Fruit fly (Drosophila melanogaster) whole organism, embryonic: Measurements from ENCODE around the gene ZnT86D.

ENCODE experiments used
- Abd-B ChIP-seq: fragments of 200-800 bp; sonication (Bioruptor generic); optimal IDR thresholded peaks from 2 replicates; lab custom pipeline; 2018; ENCODE audit warnings: missing biosample characterization, mild to moderate bottlenecking, missing genetic modification characterization, moderate library complexity
- Aef1 ChIP-seq: fragments of 200-800 bp; sonication (Bioruptor generic); IDR thresholded peaks from 3 replicates; pipeline ENCODE4 v1.3.6; 2022; ENCODE audit warnings: missing biosample characterization, missing genetic modification characterization
- Bdp1 ChIP-seq: fragments of 200-800 bp; sonication (Bioruptor generic); optimal IDR thresholded peaks from 3 replicates; lab custom pipeline; 2016; ENCODE audit warnings: missing biosample characterization, missing genetic modification characterization
- CG11247 ChIP-seq: fragments of 200-800 bp; sonication (Bioruptor generic); IDR thresholded peaks from 2 replicates; pipeline ENCODE4 v1.3.6; 2022; ENCODE audit warnings: missing biosample characterization, missing genetic modification characterization
- CG11456 ChIP-seq: fragments of 200-800 bp; sonication (Bioruptor generic); IDR thresholded peaks from 3 replicates; pipeline ENCODE4 v1.3.6; 2022; ENCODE audit warnings: missing biosample characterization, missing genetic modification characterization
- CG12104 ChIP-seq: fragments of 200-800 bp; sonication (Bioruptor generic); optimal IDR thresholded peaks from 3 replicates; lab custom pipeline; 2016; ENCODE audit warnings: missing biosample characterization, missing genetic modification characterization
- CG12391 ChIP-seq: fragments of 200-800 bp; sonication (Bioruptor generic); optimal IDR thresholded peaks from 3 replicates; lab custom pipeline; 2018; ENCODE audit warnings: missing biosample characterization, mild to moderate bottlenecking, missing genetic modification characterization, moderate library complexity
- CG14965 ChIP-seq: fragments of 200-800 bp; sonication (Bioruptor generic); optimal IDR thresholded peaks from 2 replicates; lab custom pipeline; 2016; ENCODE audit warnings: missing biosample characterization, missing genetic modification characterization, borderline replicate concordance
- CG15479 ChIP-seq: fragments of 200-800 bp; sonication (Bioruptor generic); optimal IDR thresholded peaks from 3 replicates; lab custom pipeline; 2019; ENCODE audit warnings: missing biosample characterization, mild to moderate bottlenecking, missing genetic modification characterization, moderate library complexity
- CG15514 ChIP-seq: fragments of 200-800 bp; sonication (Bioruptor generic); optimal IDR thresholded peaks from 3 replicates; lab custom pipeline; 2017; ENCODE audit warnings: missing biosample characterization, missing genetic modification characterization, mild to moderate bottlenecking, moderate library complexity, missing genetic modification reagents
- CG1603 ChIP-seq: fragments of 200-800 bp; sonication (Bioruptor generic); optimal IDR thresholded peaks from 2 replicates; lab custom pipeline; 2019; ENCODE audit warnings: missing biosample characterization, mild to moderate bottlenecking, missing genetic modification characterization, moderate library complexity
- CG17912 ChIP-seq: fragments of 200-800 bp; sonication (Bioruptor generic); optimal IDR thresholded peaks from 2 replicates; lab custom pipeline; 2018; ENCODE audit warnings: missing biosample characterization, mild to moderate bottlenecking, missing genetic modification characterization
- CG1792 ChIP-seq: fragments of 200-800 bp; sonication (Bioruptor generic); optimal IDR thresholded peaks from 2 replicates; lab custom pipeline; 2016; ENCODE audit warnings: missing biosample characterization, missing genetic modification characterization
- CG2116 ChIP-seq: fragments of 200-800 bp; sonication (Bioruptor generic); optimal IDR thresholded peaks from 3 replicates; lab custom pipeline; 2018; ENCODE audit warnings: missing biosample characterization, mild to moderate bottlenecking, missing genetic modification characterization
- CG2875 ChIP-seq: fragments of 200-800 bp; sonication (Bioruptor generic); optimal IDR thresholded peaks from 2 replicates; lab custom pipeline; 2017; ENCODE audit warnings: missing biosample characterization, mild to moderate bottlenecking, missing genetic modification characterization, missing genetic modification reagents
- CG3065 ChIP-seq: fragments of 200-800 bp; sonication (Bioruptor generic); optimal IDR thresholded peaks from 2 replicates; lab custom pipeline; 2016; ENCODE audit warnings: missing biosample characterization, missing genetic modification characterization
- CG33557 ChIP-seq: fragments of 200-800 bp; sonication (Bioruptor generic); optimal IDR thresholded peaks from 2 replicates; lab custom pipeline; 2019; ENCODE audit warnings: missing biosample characterization, mild to moderate bottlenecking, missing genetic modification characterization, moderate library complexity
- CG34224 ChIP-seq: fragments of 200-800 bp; sonication (Bioruptor generic); IDR thresholded peaks from 3 replicates; pipeline ENCODE4 v1.3.6; 2022; ENCODE audit warnings: missing biosample characterization, missing genetic modification characterization; ENCODE audit not compliant: partially characterized antibody
- CG4282 ChIP-seq: fragments of 200-800 bp; sonication (Bioruptor generic); optimal IDR thresholded peaks from 2 replicates; lab custom pipeline; 2016; ENCODE audit warnings: missing biosample characterization, missing genetic modification characterization
- CG5953 ChIP-seq: fragments of 200-800 bp; sonication (Bioruptor generic); IDR thresholded peaks from 2 replicates; pipeline ENCODE4 v1.3.6; 2022; ENCODE audit warnings: missing biosample characterization, missing genetic modification characterization
- CG6813 ChIP-seq: fragments of 200-800 bp; sonication (Bioruptor generic); optimal IDR thresholded peaks from 2 replicates; lab custom pipeline; 2017; ENCODE audit warnings: missing biosample characterization, missing genetic modification characterization, mild to moderate bottlenecking, moderate library complexity, missing genetic modification reagents
- CG7928 ChIP-seq: fragments of 200-800 bp; sonication (Bioruptor generic); optimal IDR thresholded peaks from 2 replicates; lab custom pipeline; 2017; ENCODE audit warnings: missing biosample characterization, mild to moderate bottlenecking, missing genetic modification characterization
- CG8290 ChIP-seq, 3 experiments: fragments of 200-800 bp; sonication (Bioruptor generic); optimal IDR thresholded peaks; 2 replicates each; lab custom pipeline; 2016 to 2019; ENCODE audit warnings: missing biosample characterization in 3 of 3, missing genetic modification characterization in 3 of 3, mild to moderate bottlenecking in 2 of 3, moderate library complexity in 1 of 3
- CG9727 ChIP-seq: fragments of 200-800 bp; sonication (Bioruptor generic); optimal IDR thresholded peaks from 3 replicates; lab custom pipeline; 2017; ENCODE audit warnings: missing biosample characterization, mild to moderate bottlenecking, missing genetic modification characterization
- Doc2 ChIP-seq: fragments of 200-800 bp; sonication (Bioruptor generic); IDR thresholded peaks from 2 replicates; pipeline ENCODE4 v1.3.6; 2022; ENCODE audit warnings: missing biosample characterization, missing genetic modification characterization
- ERR ChIP-seq: fragments of 200-800 bp; sonication (Bioruptor generic); optimal IDR thresholded peaks from 2 replicates; lab custom pipeline; 2016; ENCODE audit warnings: missing biosample characterization, missing genetic modification characterization
- Fer2 ChIP-seq: fragments of 200-800 bp; sonication (Bioruptor generic); optimal IDR thresholded peaks from 2 replicates; lab custom pipeline; 2018; ENCODE audit warnings: missing biosample characterization, mild to moderate bottlenecking, missing genetic modification characterization, moderate library complexity
- Hand ChIP-seq: fragments of 200-800 bp; sonication (Bioruptor generic); optimal IDR thresholded peaks from 2 replicates; lab custom pipeline; 2017; ENCODE audit warnings: mild to moderate bottlenecking, missing biosample characterization, missing genetic modification reagents, missing genetic modification characterization
- Hey ChIP-seq: fragments of 200-800 bp; sonication (Bioruptor generic); optimal IDR thresholded peaks from 3 replicates; lab custom pipeline; 2018; ENCODE audit warnings: missing biosample characterization, mild to moderate bottlenecking, missing genetic modification characterization
- HmgZ ChIP-seq: fragments of 200-800 bp; sonication (Bioruptor generic); optimal IDR thresholded peaks from 2 replicates; lab custom pipeline; 2018; ENCODE audit warnings: missing biosample characterization, mild to moderate bottlenecking, missing genetic modification characterization
- Jarid2 ChIP-seq: fragments of 200-800 bp; sonication (Bioruptor generic); optimal IDR thresholded peaks from 3 replicates; lab custom pipeline; 2017; ENCODE audit warnings: mild to moderate bottlenecking, missing biosample characterization, missing genetic modification reagents, missing genetic modification characterization
- Mad ChIP-seq: fragments of 200-800 bp; sonication (Bioruptor generic); optimal IDR thresholded peaks from 2 replicates; lab custom pipeline; 2016; ENCODE audit warnings: missing biosample characterization, missing genetic modification characterization
- Med ChIP-seq: fragments of 200-800 bp; sonication (Bioruptor generic); peaks from one replicate; lab custom pipeline; 2016; ENCODE audit warnings: missing biosample characterization, missing genetic modification characterization, mild to moderate bottlenecking, inconsistent platforms, moderate library complexity
- Nf-YB ChIP-seq: fragments of 200-800 bp; sonication (Bioruptor generic); optimal IDR thresholded peaks from 3 replicates; lab custom pipeline; 2019; ENCODE audit warnings: missing biosample characterization, mild to moderate bottlenecking, missing genetic modification characterization, moderate library complexity
- Ptx1 ChIP-seq: fragments of 200-800 bp; sonication (Bioruptor generic); IDR thresholded peaks from 2 replicates; pipeline ENCODE4 v1.3.6; 2022; ENCODE audit warnings: missing biosample characterization, missing genetic modification characterization
- Sry-β ChIP-seq: fragments of 200-800 bp; sonication (Bioruptor generic); optimal IDR thresholded peaks from 2 replicates; lab custom pipeline; 2018; ENCODE audit warnings: missing biosample characterization, mild to moderate bottlenecking, missing genetic modification characterization, moderate library complexity
- Sry-δ ChIP-seq: fragments of 200-800 bp; sonication (Bioruptor generic); optimal IDR thresholded peaks from 2 replicates; lab custom pipeline; 2016; ENCODE audit warnings: missing biosample characterization, missing genetic modification characterization
- Trl ChIP-seq, 3 experiments: fragments of >200 bp in 2 of 3; fragments of 200-800 bp in 1 of 3; sonication (Bioruptor generic) in 1 of 3; optimal IDR thresholded peaks; 2 replicates in 1 of 3; 3 replicates in 2 of 3; lab custom pipeline; 2016 to 2017; ENCODE audit warnings: missing biosample characterization in 1 of 3, missing genetic modification characterization in 1 of 3
- crol ChIP-seq: fragments of 200-800 bp; sonication (Bioruptor generic); IDR thresholded peaks from 2 replicates; pipeline ENCODE4 v1.3.6; 2022; ENCODE audit warnings: missing biosample characterization, missing genetic modification characterization
- crp ChIP-seq, 2 experiments: fragments of 200-800 bp; sonication (Bioruptor generic); optimal IDR thresholded peaks; 2 replicates in 1 of 2; 3 replicates in 1 of 2; lab custom pipeline; 2017; ENCODE audit warnings: missing biosample characterization in 2 of 2, missing genetic modification characterization in 2 of 2, mild to moderate bottlenecking in 1 of 2, moderate library complexity in 1 of 2
- danr ChIP-seq: fragments of 200-800 bp; sonication (Bioruptor generic); IDR thresholded peaks from 2 replicates; pipeline ENCODE4 v1.3.6; 2022; ENCODE audit warnings: missing biosample characterization, missing genetic modification characterization
- gsb ChIP-seq: fragments of 200-800 bp; sonication (Bioruptor generic); IDR thresholded peaks from 2 replicates; pipeline ENCODE4 v1.3.6; 2022; ENCODE audit warnings: missing biosample characterization, missing genetic modification characterization
- hbn ChIP-seq: fragments of 200-800 bp; sonication (Bioruptor generic); IDR thresholded peaks from 2 replicates; pipeline ENCODE4 v1.3.6; 2022; ENCODE audit warnings: missing biosample characterization, missing genetic modification characterization; ENCODE audit not compliant: partially characterized antibody
- lmd ChIP-seq: fragments of 200-800 bp; sonication (Bioruptor generic); IDR thresholded peaks from 2 replicates; pipeline ENCODE4 v1.3.6; 2022; ENCODE audit warnings: missing biosample characterization, missing genetic modification characterization
- otp ChIP-seq: fragments of 200-800 bp; sonication (Bioruptor generic); IDR thresholded peaks from 3 replicates; pipeline ENCODE4, ENCODE4 v1.3.6; 2022; ENCODE audit warnings: missing biosample characterization, missing genetic modification characterization
- psq ChIP-seq: fragments of 200-800 bp; sonication (Bioruptor generic); optimal IDR thresholded peaks from 2 replicates; lab custom pipeline; 2017; ENCODE audit warnings: missing biosample characterization, missing genetic modification characterization
- sd ChIP-seq: fragments of 200-800 bp; sonication (Bioruptor generic); optimal IDR thresholded peaks from 3 replicates; lab custom pipeline; 2018; ENCODE audit warnings: missing biosample characterization, mild to moderate bottlenecking, missing genetic modification characterization, moderate library complexity
- sens ChIP-seq: fragments of 200-800 bp; sonication (Bioruptor generic); peaks from one replicate; lab custom pipeline; 2016; ENCODE audit warnings: missing biosample characterization, missing genetic modification characterization
- tap ChIP-seq: fragments of 200-800 bp; optimal IDR thresholded peaks from 3 replicates; lab custom pipeline; 2019; ENCODE audit warnings: missing biosample characterization, mild to moderate bottlenecking, missing genetic modification characterization, moderate library complexity
- twi ChIP-seq: fragments of 200-800 bp; optimal IDR thresholded peaks from 2 replicates; lab custom pipeline; 2019; ENCODE audit warnings: missing biosample characterization, mild to moderate bottlenecking, missing genetic modification characterization, moderate library complexity

Gene ZnT86D

dm6 chr3R:11198062-11198472 is 16.3 kb downstream of the ZnT86D start (continued):
- TF ChIP-seq CG4282 (GFP tag; lab: Kevin White, UChicago) (no peak), crp (GFP tag; optimal IDR thresholded peaks at IDR 0.05; lab: Kevin White, UChicago) (no peak), CG8290 (GFP tag; optimal IDR thresholded peaks at IDR 0.05; lab: Kevin White, UChicago) (no peak), CG8290 (tag; optimal IDR thresholded peaks at IDR 0.05; lab: Kevin White, UChicago) (peak in 1 of 2 experiments; percentile 72), CG9727 (GFP tag; lab: Kevin White, UChicago) (no peak), gsb (GFP tag; lab: Robert Waterston, UW) (no peak), Hey (peak; percentile 46), Hand (GFP tag; lab: Kevin White, UChicago) (no peak), Abd-B (no peak), sens (GFP tag; lab: Kevin White, UChicago) (peak; percentile 56), CG12104 (GFP tag; lab: Kevin White, UChicago) (no peak), CG14965 (GFP tag; lab: Kevin White, UChicago) (no peak), CG2875 (GFP tag; lab: Kevin White, UChicago) (no peak), CG34224 (GFP tag; lab: Robert Waterston, UW) (no peak), psq (no peak), Jarid2 (GFP tag; lab: Kevin White, UChicago) (no peak), Fer2 (no peak), Sry-δ (GFP tag; lab: Kevin White, UChicago) (no peak), CG11247 (GFP tag; lab: Robert Waterston, UW) (no peak), hbn (no peak; the same call in 1 of the 2 replicates), CG3065 (GFP tag; lab: Kevin White, UChicago) (no peak), tap (no peak), CG7928 (GFP tag; lab: Kevin White, UChicago) (no peak), lmd (GFP tag; lab: Robert Waterston, UW) (no peak), Doc2 (GFP tag; lab: Robert Waterston, UW) (no peak), CG15514 (GFP tag; lab: Kevin White, UChicago) (peak; percentile 11), ERR (GFP tag; lab: Kevin White, UChicago) (no peak), CG11456 (no peak), Aef1 (GFP tag; lab: Robert Waterston, UW) (no peak), Med (GFP tag; lab: Kevin White, UChicago) (peak; percentile 92), sd (tag; lab: Kevin White, UChicago) (peak; percentile 86), CG2116 (no peak), CG6813 (GFP tag; lab: Kevin White, UChicago) (no peak), CG1603 (tag; lab: Kevin White, UChicago) (no peak), Ptx1 (GFP tag; lab: Robert Waterston, UW) (no peak), otp (0 out of 3 replicates have a peak, but pooled peaks have one; percentile 8), Trl (optimal IDR thresholded peaks at IDR 0.05; lab: Kevin White, UChicago) (peak; percentile 48 to 70), Trl (GFP tag; optimal IDR thresholded peaks at IDR 0.05; lab: Kevin White, UChicago) (no peak), Bdp1 (GFP tag; lab: Kevin White, UChicago) (no peak), CG15479 (no peak), CG1792 (GFP tag; lab: Kevin White, UChicago) (no peak), twi (tag; lab: Kevin White, UChicago) (no peak), CG12391 (tag; lab: Kevin White, UChicago) (no peak), CG5953 (GFP tag; lab: Robert Waterston, UW) (no peak), Nf-YB (GFP tag; lab: Kevin White, UChicago) (no peak), Mad (GFP tag; lab: Kevin White, UChicago) (no peak), CG33557 (GFP tag; lab: Kevin White, UChicago) (no peak), HmgZ (tag; lab: Kevin White, UChicago) (peak; percentile 52), Sry-β (GFP tag; lab: Kevin White, UChicago) (no peak), danr (GFP tag; lab: Robert Waterston, UW) (no peak), CG17912 (GFP tag; lab: Kevin White, UChicago) (no peak), crol (GFP tag; lab: Robert Waterston, UW) (peak; percentile 99)
